Fruit fly (Drosophila melanogaster): ENCODE results near the gene CG6356.

Gene CG6356

DNA sequence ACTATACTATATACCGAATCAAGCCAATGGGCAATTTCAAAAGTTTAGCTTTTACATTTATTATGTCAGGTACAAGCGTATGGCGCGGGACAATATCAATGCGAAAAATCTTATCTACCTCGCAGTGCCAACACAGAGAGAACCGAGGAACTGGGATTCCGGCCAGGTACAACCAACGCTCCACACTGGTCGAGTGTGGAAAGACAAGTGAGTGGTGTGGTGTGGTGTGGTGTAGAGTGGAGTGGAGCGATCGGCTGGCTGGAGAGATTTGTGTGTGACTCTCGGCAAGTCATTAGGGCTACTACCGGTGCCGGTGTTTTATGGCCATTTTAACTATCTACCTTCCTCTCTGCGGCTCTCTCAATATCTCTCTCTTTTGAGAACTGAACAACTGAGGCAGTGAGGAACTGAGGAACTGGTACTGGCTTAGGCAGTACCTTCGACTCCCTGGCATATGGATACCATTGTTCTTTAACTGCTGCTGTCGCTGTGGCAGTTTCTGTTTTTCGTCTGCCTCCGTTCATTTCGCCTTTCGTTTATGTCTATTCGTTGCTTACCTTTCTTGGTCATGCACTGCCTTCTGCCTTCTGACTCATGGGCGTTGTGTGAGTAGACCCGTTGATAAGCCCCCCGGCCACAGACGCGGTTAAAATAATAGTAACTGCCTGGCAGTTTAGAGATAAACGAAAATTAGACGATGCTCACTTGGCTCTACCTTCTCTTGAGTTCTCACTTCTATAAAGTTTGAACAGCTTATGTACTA is 24.3 kb upstream of the CG6356 start (continued):
- TF ChIP-seq CG16779 (tag; optimal IDR thresholded peaks at IDR 0.05) (peak; percentile 84), esn (GFP tag; optimal IDR thresholded peaks at IDR 0.05) (peak; percentile 96), cyc (GFP tag; optimal IDR thresholded peaks at IDR 0.05) (peak; percentile 93), OdsH (GFP tag; optimal IDR thresholded peaks at IDR 0.05) (peak; percentile 94), Gug (GFP tag; IDR thresholded peaks at IDR 0.05) (peak; percentile 90), fd59A (GFP tag; optimal IDR thresholded peaks at IDR 0.05) (peak; percentile 97), CG6163 (GFP tag; IDR thresholded peaks at IDR 0.05) (peak; percentile 95), CG32006 (GFP tag; optimal IDR thresholded peaks at IDR 0.05) (peak; percentile 88), CG11294 (GFP tag; IDR thresholded peaks at IDR 0.05) (peak; percentile 87), CG8119 (GFP tag; IDR thresholded peaks at IDR 0.05) (peak; percentile 88), Eip75B (GFP tag; optimal IDR thresholded peaks at IDR 0.05) (peak; percentile 97), CG7368 (GFP tag; optimal IDR thresholded peaks at IDR 0.05) (peak; percentile 96), spab (GFP tag; optimal IDR thresholded peaks at IDR 0.05) (peak; percentile 95), Blimp-1 (GFP tag; optimal IDR thresholded peaks at IDR 0.05) (peak; percentile 77), CG10631 (GFP tag; optimal IDR thresholded peaks at IDR 0.05) (peak; percentile 95), Met (GFP tag; optimal IDR thresholded peaks at IDR 0.05) (peak; percentile 94), Eip93F (GFP tag; optimal IDR thresholded peaks at IDR 0.05) (peak; percentile 82), CG31627 (GFP tag; optimal IDR thresholded peaks at IDR 0.05) (peak; percentile 93)

dm6 chr3R:24260041-24260379 is 23.7 kb upstream of the CG6356 start:
- no peak for TF ChIP-seq Gug (GFP tag; IDR thresholded peaks at IDR 0.05)
- no peak for TF ChIP-seq CG4318 (GFP tag; optimal IDR thresholded peaks at IDR 0.05)
- no peak for TF ChIP-seq acj6 (GFP tag; optimal IDR thresholded peaks at IDR 0.05)
- no peak for TF ChIP-seq vri (GFP tag; optimal IDR thresholded peaks at IDR 0.05)
- TF ChIP-seq svp (GFP tag), result peak; percentile 90
- TF ChIP-seq CG6792 (GFP tag; optimal IDR thresholded peaks at IDR 0.05), result peak; percentile 31
- TF ChIP-seq esn (GFP tag; optimal IDR thresholded peaks at IDR 0.05), result peak; percentile 24
- TF ChIP-seq Eip78C (GFP tag), result peak; percentile 9
- no peak for TF ChIP-seq pdm3 (GFP tag; optimal IDR thresholded peaks at IDR 0.05)
- no peak for TF ChIP-seq CG11294 (GFP tag; IDR thresholded peaks at IDR 0.05)

DNA sequence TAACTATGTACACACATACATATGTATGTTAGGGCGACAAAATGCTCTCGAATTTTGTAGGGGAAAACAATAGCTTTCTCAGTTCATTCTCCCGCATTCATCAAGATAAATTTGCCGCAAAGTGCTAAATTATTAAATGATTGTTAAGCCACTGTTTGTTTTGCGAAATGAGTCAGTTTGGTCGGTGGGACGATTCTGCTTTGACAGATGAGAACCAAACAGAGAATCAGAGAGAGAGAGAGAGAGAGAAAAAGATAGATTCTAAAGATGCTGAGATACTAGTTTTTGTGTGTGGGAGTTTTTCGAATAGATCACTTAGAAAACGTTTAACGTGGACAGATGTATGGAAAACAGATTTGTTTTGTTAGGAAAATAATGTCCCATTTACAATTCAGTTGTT is 23.3 kb upstream of the CG6356 start:
- TF ChIP-seq CG4318 (GFP tag; optimal IDR thresholded peaks at IDR 0.05), result no peak
- TF ChIP-seq CG8632 (GFP tag; optimal IDR thresholded peaks at IDR 0.05), result no peak
- no peak for TF ChIP-seq CG8119 (GFP tag; IDR thresholded peaks at IDR 0.05)
- TF ChIP-seq CG32006 (GFP tag; optimal IDR thresholded peaks at IDR 0.05), result no peak
- TF ChIP-seq Met (GFP tag; optimal IDR thresholded peaks at IDR 0.05), result no peak
- TF ChIP-seq CG10669 (GFP tag; optimal IDR thresholded peaks at IDR 0.05), result no peak
- no peak for TF ChIP-seq cyc (GFP tag; optimal IDR thresholded peaks at IDR 0.05)
- TF ChIP-seq ss (GFP tag; optimal IDR thresholded peaks at IDR 0.05), result no peak
- no peak for TF ChIP-seq net (GFP tag; optimal IDR thresholded peaks at IDR 0.05)
- no peak for TF ChIP-seq fd59A (GFP tag; optimal IDR thresholded peaks at IDR 0.05)
- no peak for TF ChIP-seq CG7368 (GFP tag; optimal IDR thresholded peaks at IDR 0.05)
- TF ChIP-seq CG6808 (GFP tag; optimal IDR thresholded peaks at IDR 0.05), result no peak
- no peak for TF ChIP-seq CG3032 (tag; optimal IDR thresholded peaks at IDR 0.05)
- no peak for TF ChIP-seq Gug (GFP tag; IDR thresholded peaks at IDR 0.05)

DNA sequence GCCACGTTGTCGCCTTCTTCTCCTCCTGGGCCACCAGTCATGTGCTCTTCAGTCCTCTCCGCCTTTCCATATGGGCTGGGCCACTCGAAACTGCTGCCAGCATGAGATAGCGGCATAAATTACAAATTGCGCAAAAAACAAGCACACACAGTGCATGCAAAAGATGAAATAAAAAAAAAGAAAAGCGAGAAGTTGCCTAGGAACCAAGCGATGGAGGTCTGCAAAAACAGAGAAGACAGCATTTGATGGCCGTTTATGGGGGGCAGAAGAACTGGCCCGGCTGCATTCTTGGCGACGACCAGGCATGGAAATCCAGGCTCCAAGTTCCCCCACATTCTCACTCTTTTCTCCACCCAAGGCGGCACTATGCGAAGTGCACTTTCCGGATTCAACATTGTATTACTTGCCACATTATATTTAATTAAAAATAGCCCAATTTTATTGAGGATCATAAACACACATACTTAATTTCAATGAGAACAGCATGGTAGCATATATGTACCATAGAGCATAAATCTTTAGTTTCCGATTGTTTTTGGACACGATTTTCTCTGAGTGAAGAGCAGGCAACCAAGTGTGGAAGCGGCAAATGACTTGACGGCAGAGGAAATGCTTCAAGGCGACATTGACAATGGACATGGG is 22.3 kb upstream of the CG6356 start:
- TF ChIP-seq CG9139 (GFP tag; optimal IDR thresholded peaks at IDR 0.05) (no peak), fd85E (GFP tag; optimal IDR thresholded peaks at IDR 0.05) (no peak), Sox14 (GFP tag; optimal IDR thresholded peaks at IDR 0.05) (peak; percentile 73), CG34406 (GFP tag; optimal IDR thresholded peaks at IDR 0.05) (peak; percentile 8), CG6276 (GFP tag; optimal IDR thresholded peaks at IDR 0.05) (peak; percentile 52), Ets21C (GFP tag; optimal IDR thresholded peaks at IDR 0.05) (no peak), CG31627 (GFP tag; optimal IDR thresholded peaks at IDR 0.05) (no peak), eg (GFP tag; IDR thresholded peaks at IDR 0.05) (peak; percentile 39; the same call in 1 of the 3 replicates), achi (GFP tag; optimal IDR thresholded peaks at IDR 0.05) (peak; percentile 62), pdm3 (GFP tag; optimal IDR thresholded peaks at IDR 0.05) (peak; percentile 51), CG7368 (GFP tag; optimal IDR thresholded peaks at IDR 0.05) (no peak), CG11902 (GFP tag; optimal IDR thresholded peaks at IDR 0.05) (no peak), CG32006 (GFP tag; optimal IDR thresholded peaks at IDR 0.05) (peak; percentile 73), CG8319 (GFP tag; optimal IDR thresholded peaks at IDR 0.05) (no peak), CG8119 (GFP tag; IDR thresholded peaks at IDR 0.05) (peak; percentile 48; the same call in 2 of the 3 replicates), fkh (GFP tag; optimal IDR thresholded peaks at IDR 0.05) (no peak), svp (GFP tag) (peak; percentile 32), net (GFP tag; optimal IDR thresholded peaks at IDR 0.05) (peak; percentile 28), ss (GFP tag; optimal IDR thresholded peaks at IDR 0.05) (peak; percentile 41 to 79), dsx (GFP tag; optimal IDR thresholded peaks at IDR 0.05; ENCODE audit: poor library complexity, severe bottlenecking) (peak; percentile 87)
